Worm (Caenorhabditis elegans): ENCODE results near the gene alr-1.

- TF ChIP-seq ztf-23 (GFP tag; IDR thresholded peaks at IDR 0.05) (no peak), flt-1 (GFP tag; IDR thresholded peaks at IDR 0.05) (no peak), med-1 (GFP tag; optimal IDR thresholded peaks at IDR 0.05; ENCODE audit: insufficient read depth) (no peak), ref-1 (GFP tag; conservative IDR thresholded peaks at IDR 0.05) (no peak), T22C8.4 (GFP tag; IDR thresholded peaks at IDR 0.05) (no peak), ztf-29 (GFP tag; IDR thresholded peaks at IDR 0.05) (no peak), cog-1 (tag; optimal IDR thresholded peaks at IDR 0.05) (no peak)
Measured at ce11 chrX:11107076-11107475, 18.3 kb downstream of the alr-1 start, which contains the start of gene clc-17.
